Worm (Caenorhabditis elegans): Measurements from ENCODE around the gene T11G6.4.

The T11G6.4 gene

ce11 chrIV:10858300-10859016, 6.7 kb upstream of the T11G6.4 start, which contains the start of the genes T11G6.2 and hars-1:
TSS of gene T11G6.2 (minus strand) at chrIV:10858496.
TSS of gene hars-1 (plus strand) at chrIV:10858957.
- TF ChIP-seq aly-1 (tag; optimal IDR thresholded peaks at IDR 0.05) (no peak), hmbx-1 (tag; optimal IDR thresholded peaks at IDR 0.05) (no peak), flt-1 (GFP tag; IDR thresholded peaks at IDR 0.05) (no peak), sea-1 (GFP tag; conservative IDR thresholded peaks at IDR 0.05) (no peak), ama-1 (optimal IDR thresholded peaks at IDR 0.05) (no peak), hmg-4 (GFP tag; optimal IDR thresholded peaks at IDR 0.05) (no peak), tra-4 (tag; optimal IDR thresholded peaks at IDR 0.05) (no peak), tbx-37 (GFP tag; conservative IDR thresholded peaks at IDR 0.05) (no peak), ceh-36 (tag; optimal IDR thresholded peaks at IDR 0.05) (no peak), ets-7 (tag; optimal IDR thresholded peaks at IDR 0.05) (no peak), F13C5.2 (tag; optimal IDR thresholded peaks at IDR 0.05) (no peak), ceh-13 (GFP tag; optimal IDR thresholded peaks at IDR 0.05) (no peak), scrt-1 (GFP tag; IDR thresholded peaks at IDR 0.05) (no peak), hnd-1 (tag; optimal IDR thresholded peaks at IDR 0.05) (no peak)

DNA sequence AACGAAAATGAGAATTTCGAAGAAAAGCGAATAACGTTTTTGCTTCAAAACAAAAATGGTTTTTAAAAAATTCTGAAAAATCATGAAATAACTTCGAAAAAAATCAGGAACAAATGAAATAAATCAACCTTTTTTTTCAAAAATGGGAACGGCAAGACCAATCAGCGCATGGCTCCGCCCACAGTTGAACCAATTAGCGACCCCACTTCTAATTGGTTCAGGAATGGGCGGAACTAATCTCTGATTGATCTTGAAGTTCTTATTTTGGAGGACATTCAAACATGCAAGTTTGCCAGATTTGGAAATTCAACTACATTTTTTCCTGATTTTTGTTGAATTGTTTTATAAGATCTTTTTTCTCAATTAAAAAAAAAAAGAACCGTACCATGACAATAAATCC, 4.2 kb upstream of the T11G6.4 start:
- TF ChIP-seq sea-1 (GFP tag; conservative IDR thresholded peaks at IDR 0.05) (no peak), ets-7 (tag; optimal IDR thresholded peaks at IDR 0.05) (no peak), hmbx-1 (tag; optimal IDR thresholded peaks at IDR 0.05) (no peak), scrt-1 (GFP tag; IDR thresholded peaks at IDR 0.05) (no peak), hmg-4 (GFP tag; optimal IDR thresholded peaks at IDR 0.05) (no peak), ceh-36 (tag; optimal IDR thresholded peaks at IDR 0.05) (no peak)

DNA sequence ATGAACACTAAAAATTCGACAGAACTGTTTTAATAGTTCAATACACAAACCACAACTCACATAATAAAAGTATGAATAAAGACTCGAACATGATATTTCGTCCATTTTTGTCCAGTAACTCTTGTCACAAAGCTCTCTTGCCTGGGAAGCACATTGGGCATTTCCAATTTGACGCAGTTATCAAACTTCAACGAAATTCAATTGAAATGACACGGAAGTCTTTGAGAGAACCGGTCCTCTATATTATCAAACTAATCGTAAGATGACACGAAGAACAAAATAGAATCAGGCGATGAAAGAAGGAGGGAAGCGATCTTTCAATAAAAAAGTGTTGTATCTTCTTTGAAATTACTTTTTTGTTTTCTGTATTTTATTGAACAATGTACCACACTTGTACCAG, 3.3 kb upstream of the T11G6.4 start, which contains the start of gene T11G6.3:
T11G6.3 (minus strand) TSS at position 189 of the 400 bp plus-strand sequence.
- TF ChIP-seq scrt-1 (GFP tag; IDR thresholded peaks at IDR 0.05) (no peak), hmbx-1 (tag; optimal IDR thresholded peaks at IDR 0.05) (no peak), ets-7 (tag; optimal IDR thresholded peaks at IDR 0.05) (no peak), tra-4 (tag; optimal IDR thresholded peaks at IDR 0.05) (no peak), ama-1 (optimal IDR thresholded peaks at IDR 0.05) (no peak), sea-1 (GFP tag; conservative IDR thresholded peaks at IDR 0.05) (no peak), pes-1 (GFP tag; IDR thresholded peaks at IDR 0.05) (no peak), hmg-4 (GFP tag; optimal IDR thresholded peaks at IDR 0.05) (no peak), hnd-1 (tag; optimal IDR thresholded peaks at IDR 0.05) (no peak), flt-1 (GFP tag; IDR thresholded peaks at IDR 0.05) (no peak), F13C5.2 (tag; optimal IDR thresholded peaks at IDR 0.05) (no peak), ceh-13 (GFP tag; optimal IDR thresholded peaks at IDR 0.05) (no peak), aly-1 (tag; optimal IDR thresholded peaks at IDR 0.05) (no peak), ceh-36 (tag; optimal IDR thresholded peaks at IDR 0.05) (no peak), B0310.2 (tag; optimal IDR thresholded peaks at IDR 0.05) (no peak)

ce11 chrIV:10854042-10854441, 2.3 kb upstream of the T11G6.4 start:
- TF ChIP-seq ceh-36 (tag; optimal IDR thresholded peaks at IDR 0.05) (no peak), pes-1 (GFP tag; IDR thresholded peaks at IDR 0.05) (no peak), hnd-1 (tag; optimal IDR thresholded peaks at IDR 0.05) (no peak)

DNA sequence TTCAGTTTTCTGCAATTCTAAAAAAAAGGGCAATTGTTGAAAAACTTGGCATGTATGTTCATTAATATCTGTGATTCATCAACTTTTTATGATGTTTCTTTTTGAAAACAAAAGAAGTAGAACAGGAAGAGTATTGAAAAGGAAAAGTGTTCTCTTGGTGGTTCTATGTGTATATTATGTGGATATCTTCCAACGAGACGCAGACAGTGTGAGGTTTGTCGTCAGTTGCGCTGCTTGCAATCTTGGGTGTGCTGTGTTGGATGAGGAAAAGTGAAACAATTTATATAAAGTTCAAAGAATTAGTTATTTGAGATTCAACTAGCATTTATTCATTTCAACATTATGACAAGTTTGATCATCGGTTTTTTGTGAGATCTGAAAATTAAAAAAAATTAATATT, 670 bp upstream of the T11G6.4 start:
- TF ChIP-seq scrt-1 (GFP tag; IDR thresholded peaks at IDR 0.05): no peak
- TF ChIP-seq tra-4 (tag; optimal IDR thresholded peaks at IDR 0.05): no peak
- no peak for TF ChIP-seq sea-1 (GFP tag; conservative IDR thresholded peaks at IDR 0.05)
- TF ChIP-seq hnd-1 (tag; optimal IDR thresholded peaks at IDR 0.05): no peak

DNA sequence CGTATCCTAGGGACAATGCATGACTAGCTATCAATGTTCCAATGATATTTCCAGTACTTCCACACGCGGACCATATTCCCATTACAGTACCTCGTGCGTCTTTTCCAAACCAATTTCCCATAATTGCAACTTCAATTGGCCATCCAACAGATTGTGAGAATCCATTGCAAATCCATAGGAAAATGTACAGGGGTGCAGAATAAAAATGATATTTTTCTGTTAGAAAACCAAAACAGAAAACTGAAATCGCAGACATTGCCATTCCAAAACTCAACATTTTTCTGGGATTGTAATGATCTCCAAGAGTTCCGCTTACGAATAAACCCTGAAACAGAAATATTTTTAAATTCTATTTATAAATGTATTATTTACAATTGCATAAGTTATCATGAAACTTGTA, 597 bp downstream of the T11G6.4 start:
- TF ChIP-seq pes-1 (GFP tag; IDR thresholded peaks at IDR 0.05) (no peak), ama-1 (optimal IDR thresholded peaks at IDR 0.05) (no peak), aly-1 (tag; optimal IDR thresholded peaks at IDR 0.05) (no peak), ceh-36 (tag; optimal IDR thresholded peaks at IDR 0.05) (no peak), hnd-1 (tag; optimal IDR thresholded peaks at IDR 0.05) (no peak), ets-7 (tag; optimal IDR thresholded peaks at IDR 0.05) (no peak)

ce11 chrIV:10842705-10843364, 8.9 kb downstream of the T11G6.4 start, which contains the start of gene T11G6.5:
TSS of gene T11G6.5 (minus strand) at chrIV:10842755.
- TF ChIP-seq hmg-4 (GFP tag; optimal IDR thresholded peaks at IDR 0.05): no peak
- TF ChIP-seq aly-1 (tag; optimal IDR thresholded peaks at IDR 0.05): no peak
- no peak for TF ChIP-seq tbx-11 (GFP tag; IDR thresholded peaks at IDR 0.05)
- TF ChIP-seq ama-1 (optimal IDR thresholded peaks at IDR 0.05): no peak
- TF ChIP-seq tra-4 (tag; optimal IDR thresholded peaks at IDR 0.05): no peak
- no peak for TF ChIP-seq flt-1 (GFP tag; IDR thresholded peaks at IDR 0.05)
- no peak for TF ChIP-seq ceh-13 (GFP tag; optimal IDR thresholded peaks at IDR 0.05)
- TF ChIP-seq scrt-1 (GFP tag; IDR thresholded peaks at IDR 0.05): no peak
- no peak for TF ChIP-seq ets-7 (tag; optimal IDR thresholded peaks at IDR 0.05)

- TF ChIP-seq hmg-4 (GFP tag; optimal IDR thresholded peaks at IDR 0.05): no peak
- no peak for TF ChIP-seq F13C5.2 (tag; optimal IDR thresholded peaks at IDR 0.05)
- no peak for TF ChIP-seq sea-1 (GFP tag; conservative IDR thresholded peaks at IDR 0.05)
- no peak for TF ChIP-seq aly-1 (tag; optimal IDR thresholded peaks at IDR 0.05)
- TF ChIP-seq tbx-37 (GFP tag; conservative IDR thresholded peaks at IDR 0.05): no peak
Measured at ce11 chrIV:10842232-10842631, 9.5 kb downstream of the T11G6.4 start.
